Fruit fly (Drosophila melanogaster) whole organism, embryonic: ENCODE results near the gene Nph.

Experiments
- Abd-B ChIP-seq: fragments of 200-800 bp; sonication (Bioruptor generic); optimal IDR thresholded peaks from 2 replicates; lab custom pipeline; 2018; ENCODE audit warnings: missing biosample characterization, mild to moderate bottlenecking, missing genetic modification characterization, moderate library complexity
- Ada2b ChIP-seq: fragments of 200-800 bp; sonication (Bioruptor generic); IDR thresholded peaks from 2 replicates; pipeline ENCODE4 v1.3.6; 2022; ENCODE audit warnings: missing biosample characterization, missing genetic modification characterization
- BEAF-32 ChIP-seq: fragments of 200-800 bp; sonication (Bioruptor generic); optimal IDR thresholded peaks from 3 replicates; lab custom pipeline; 2017; ENCODE audit warnings: missing biosample characterization, missing genetic modification characterization, mild to moderate bottlenecking, moderate library complexity, missing genetic modification reagents
- CG11247 ChIP-seq: fragments of 200-800 bp; sonication (Bioruptor generic); IDR thresholded peaks from 2 replicates; pipeline ENCODE4 v1.3.6; 2022; ENCODE audit warnings: missing biosample characterization, missing genetic modification characterization
- CG11695 ChIP-seq: fragments of 200-800 bp; sonication (Bioruptor generic); IDR thresholded peaks from 3 replicates; pipeline ENCODE4 v1.3.6; 2022; ENCODE audit warnings: missing biosample characterization, missing genetic modification characterization
- CG11696 ChIP-seq: fragments of 200-800 bp; sonication (Bioruptor generic); IDR thresholded peaks from 2 replicates; pipeline ENCODE4 v1.3.6; 2022; ENCODE audit warnings: missing biosample characterization, missing genetic modification characterization
- CG11723 ChIP-seq: fragments of 200-800 bp; sonication (Bioruptor generic); optimal IDR thresholded peaks from 2 replicates; lab custom pipeline; 2017; ENCODE audit warnings: missing biosample characterization, mild to moderate bottlenecking, missing genetic modification characterization
- CG14710 ChIP-seq: fragments of 200-800 bp; sonication (Bioruptor generic); optimal IDR thresholded peaks from 3 replicates; lab custom pipeline; 2019; ENCODE audit warnings: missing biosample characterization, mild to moderate bottlenecking, missing genetic modification characterization, moderate library complexity
- CG18262 ChIP-seq: fragments of 200-800 bp; optimal IDR thresholded peaks from 3 replicates; lab custom pipeline; 2019; ENCODE audit warnings: missing biosample characterization, mild to moderate bottlenecking, missing genetic modification characterization, moderate library complexity
- CG18619 ChIP-seq: fragments of 200-800 bp; sonication (Bioruptor generic); optimal IDR thresholded peaks from 3 replicates; lab custom pipeline; 2017; ENCODE audit warnings: missing biosample characterization, mild to moderate bottlenecking, missing genetic modification characterization
- CG2120 ChIP-seq: fragments of 200-800 bp; sonication (Bioruptor generic); optimal IDR thresholded peaks from 3 replicates; lab custom pipeline; 2016; ENCODE audit warnings: missing biosample characterization, missing genetic modification characterization
- CG2889 ChIP-seq: fragments of 200-800 bp; sonication (Bioruptor generic); IDR thresholded peaks from 3 replicates; pipeline ENCODE4 v1.3.6; 2022; ENCODE audit warnings: missing biosample characterization, missing genetic modification characterization
- CG31224 ChIP-seq: fragments of 200-800 bp; sonication (Bioruptor generic); IDR thresholded peaks from 2 replicates; pipeline ENCODE4 v1.3.6; 2022; ENCODE audit warnings: missing biosample characterization, missing genetic modification characterization
- CG31388 ChIP-seq: fragments of 200-800 bp; sonication (Bioruptor generic); optimal IDR thresholded peaks from 2 replicates; lab custom pipeline; 2016; ENCODE audit warnings: missing biosample characterization, missing genetic modification characterization
- CG32767 ChIP-seq: fragments of 200-800 bp; sonication (Bioruptor generic); IDR thresholded peaks from 2 replicates; pipeline ENCODE4 v1.3.6; 2022; ENCODE audit warnings: missing biosample characterization, missing genetic modification characterization
- CG42726 ChIP-seq: fragments of 200-800 bp; sonication (Bioruptor generic); IDR thresholded peaks from 2 replicates; pipeline ENCODE4 v1.3.6; 2022; ENCODE audit warnings: missing biosample characterization, missing genetic modification characterization; ENCODE audit not compliant: partially characterized antibody
- CG4730 ChIP-seq: fragments of 200-800 bp; sonication (Bioruptor generic); IDR thresholded peaks from 2 replicates; pipeline ENCODE4 v1.3.6; 2022; ENCODE audit warnings: missing biosample characterization, missing genetic modification characterization
- CG6854 ChIP-seq: fragments of 200-800 bp; sonication (Bioruptor generic); optimal IDR thresholded peaks from 3 replicates; lab custom pipeline; 2017; ENCODE audit warnings: missing biosample characterization, mild to moderate bottlenecking, missing genetic modification characterization
- CG7745 ChIP-seq: fragments of 200-800 bp; sonication (Bioruptor generic); optimal IDR thresholded peaks from 2 replicates; lab custom pipeline; 2018; ENCODE audit warnings: missing biosample characterization, mild to moderate bottlenecking, missing genetic modification characterization, moderate library complexity
- CG7987 ChIP-seq: fragments of 200-800 bp; sonication (Bioruptor generic); optimal IDR thresholded peaks from 2 replicates; lab custom pipeline; 2018; ENCODE audit warnings: missing biosample characterization, mild to moderate bottlenecking, missing genetic modification characterization, moderate library complexity
- CG8290 ChIP-seq, 3 experiments: fragments of 200-800 bp; sonication (Bioruptor generic); optimal IDR thresholded peaks; 2 replicates each; lab custom pipeline; 2016 to 2019; ENCODE audit warnings: missing biosample characterization in 3 of 3, missing genetic modification characterization in 3 of 3, mild to moderate bottlenecking in 2 of 3, moderate library complexity in 1 of 3
- CG8924 ChIP-seq: fragments of 200-800 bp; optimal IDR thresholded peaks from 3 replicates; lab custom pipeline; 2019; ENCODE audit warnings: missing biosample characterization, mild to moderate bottlenecking, missing genetic modification characterization, moderate library complexity
- CG9609 ChIP-seq: fragments of 200-800 bp; sonication (Bioruptor generic); optimal IDR thresholded peaks from 3 replicates; lab custom pipeline; 2016; ENCODE audit warnings: missing biosample characterization, missing genetic modification characterization
- Chrac-16 ChIP-seq: fragments of 200-800 bp; sonication (Bioruptor generic); optimal IDR thresholded peaks from 3 replicates; lab custom pipeline; 2016; ENCODE audit warnings: missing biosample characterization, missing genetic modification characterization
- H2.0 ChIP-seq: fragments of 200-800 bp; sonication (Bioruptor generic); IDR thresholded peaks from 2 replicates; pipeline ENCODE4 v1.3.6; 2022; ENCODE audit warnings: missing biosample characterization, missing genetic modification characterization
- Hr39 ChIP-seq: fragments of >200 bp; optimal IDR thresholded peaks from 2 replicates; lab custom pipeline; 2017
- Pdp1 ChIP-seq, 2 experiments: fragments of 200-800 bp; sonication (Bioruptor generic); optimal IDR thresholded peaks; 3 replicates each; lab custom pipeline; 2016; ENCODE audit warnings: missing biosample characterization in 2 of 2, missing genetic modification characterization in 2 of 2, mild to moderate bottlenecking in 1 of 2, moderate library complexity in 1 of 2
- Ptx1 ChIP-seq: fragments of 200-800 bp; sonication (Bioruptor generic); IDR thresholded peaks from 2 replicates; pipeline ENCODE4 v1.3.6; 2022; ENCODE audit warnings: missing biosample characterization, missing genetic modification characterization
- Scr ChIP-seq: fragments of 200-800 bp; sonication (Bioruptor generic); IDR thresholded peaks from 2 replicates; pipeline ENCODE4 v1.3.6; 2022; ENCODE audit warnings: missing biosample characterization, missing genetic modification characterization; ENCODE audit not compliant: partially characterized antibody
- TFAM ChIP-seq: fragments of 200-800 bp; sonication (Bioruptor generic); optimal IDR thresholded peaks from 2 replicates; lab custom pipeline; 2017; ENCODE audit warnings: missing biosample characterization, missing genetic modification characterization, inconsistent platforms
- Taf1 ChIP-seq: fragments of 200-800 bp; sonication (Bioruptor generic); IDR thresholded peaks from 2 replicates; pipeline ENCODE4 v1.3.6; 2022; ENCODE audit warnings: missing biosample characterization, missing genetic modification characterization
- Xbp1 ChIP-seq: fragments of 200-800 bp; sonication (Bioruptor generic); optimal IDR thresholded peaks from 3 replicates; lab custom pipeline; 2016; ENCODE audit warnings: missing biosample characterization, mild to moderate bottlenecking, missing genetic modification characterization
- ac ChIP-seq: fragments of 200-800 bp; sonication (Bioruptor generic); optimal IDR thresholded peaks from 3 replicates; lab custom pipeline; 2017; ENCODE audit warnings: missing biosample characterization, mild to moderate bottlenecking, missing genetic modification characterization
- al ChIP-seq: fragments of 200-800 bp; sonication (Bioruptor generic); IDR thresholded peaks from 2 replicates; pipeline ENCODE4 v1.3.6; 2022; ENCODE audit warnings: missing biosample characterization, missing genetic modification characterization
- cg ChIP-seq: fragments of 200-800 bp; sonication (Bioruptor generic); optimal IDR thresholded peaks from 3 replicates; lab custom pipeline; 2019; ENCODE audit warnings: missing biosample characterization, mild to moderate bottlenecking, missing genetic modification characterization, moderate library complexity
- chn ChIP-seq: fragments of 200-800 bp; sonication (Bioruptor generic); optimal IDR thresholded peaks from 2 replicates; lab custom pipeline; 2016; ENCODE audit warnings: missing biosample characterization, missing genetic modification characterization
- da ChIP-seq: fragments of 200-800 bp; sonication (Bioruptor generic); optimal IDR thresholded peaks from 2 replicates; lab custom pipeline; 2016; ENCODE audit warnings: missing biosample characterization, missing genetic modification characterization
- dmrt99B ChIP-seq: fragments of 200-800 bp; sonication (Bioruptor generic); optimal IDR thresholded peaks from 2 replicates; lab custom pipeline; 2018; ENCODE audit warnings: missing biosample characterization, mild to moderate bottlenecking, missing genetic modification characterization, moderate library complexity
- dpn ChIP-seq, 2 experiments: fragments of 200-800 bp; sonication (Bioruptor generic); optimal IDR thresholded peaks; 3 replicates each; lab custom pipeline; 2016; ENCODE audit warnings: missing biosample characterization in 2 of 2, missing genetic modification characterization in 2 of 2
- grn ChIP-seq: fragments of 200-800 bp; sonication (Bioruptor generic); optimal IDR thresholded peaks from 3 replicates; lab custom pipeline; 2017; ENCODE audit warnings: missing biosample characterization, missing genetic modification characterization
- gsb ChIP-seq: fragments of 200-800 bp; sonication (Bioruptor generic); IDR thresholded peaks from 2 replicates; pipeline ENCODE4 v1.3.6; 2022; ENCODE audit warnings: missing biosample characterization, missing genetic modification characterization
- ham ChIP-seq: fragments of 200-800 bp; sonication (Bioruptor generic); IDR thresholded peaks from 2 replicates; pipeline ENCODE4 v1.3.6; 2022; ENCODE audit warnings: missing biosample characterization, missing genetic modification characterization
- hbn ChIP-seq: fragments of 200-800 bp; sonication (Bioruptor generic); IDR thresholded peaks from 2 replicates; pipeline ENCODE4 v1.3.6; 2022; ENCODE audit warnings: missing biosample characterization, missing genetic modification characterization; ENCODE audit not compliant: partially characterized antibody
- knrl ChIP-seq: fragments of 200-800 bp; sonication (Bioruptor generic); IDR thresholded peaks from 3 replicates; pipeline ENCODE4 v1.3.6; 2022; ENCODE audit warnings: missing biosample characterization, missing genetic modification characterization; ENCODE audit not compliant: partially characterized antibody
- lov ChIP-seq, 2 experiments: fragments of 200-800 bp in 1 of 2; fragments of >200 bp in 1 of 2; sonication (Bioruptor generic) in 1 of 2; IDR thresholded peaks in 1 of 2; optimal IDR thresholded peaks in 1 of 2; 2 replicates in 1 of 2; 3 replicates in 1 of 2; pipeline versions ENCODE4 v1.3.6 to Lab custom; 2017 to 2022; ENCODE audit warnings: missing biosample characterization in 1 of 2, missing genetic modification characterization in 1 of 2
- maf-S ChIP-seq: fragments of 200-800 bp; sonication (Bioruptor generic); optimal IDR thresholded peaks from 2 replicates; lab custom pipeline; 2016; ENCODE audit warnings: missing biosample characterization, missing genetic modification characterization
- ranshi ChIP-seq: fragments of 200-800 bp; sonication (Bioruptor generic); IDR thresholded peaks from 2 replicates; pipeline ENCODE4 v1.3.6; 2022; ENCODE audit warnings: missing biosample characterization, missing genetic modification characterization
- row ChIP-seq: fragments of 200-800 bp; sonication (Bioruptor generic); IDR thresholded peaks from 3 replicates; pipeline ENCODE4 v1.3.6; 2022; ENCODE audit warnings: missing biosample characterization, missing genetic modification characterization
- salm ChIP-seq: fragments of 200-800 bp; sonication (Bioruptor generic); optimal IDR thresholded peaks from 2 replicates; lab custom pipeline; 2018; ENCODE audit warnings: missing biosample characterization, mild to moderate bottlenecking, missing genetic modification characterization
- sens-2 ChIP-seq: fragments of 200-800 bp; sonication (Bioruptor generic); IDR thresholded peaks from 2 replicates; pipeline ENCODE4 v1.3.6; 2022; ENCODE audit warnings: missing biosample characterization, missing genetic modification characterization
- slp2 ChIP-seq: fragments of 200-800 bp; sonication (Bioruptor generic); optimal IDR thresholded peaks from 2 replicates; lab custom pipeline; 2016; ENCODE audit warnings: missing biosample characterization, missing genetic modification characterization

Nph gene

dm6 chr3R:30004648-30005047 is at the start of gene Nph, which contains the start of gene Nlp (continued):
- TF ChIP-seq da = no peak
- TF ChIP-seq lov (optimal IDR thresholded peaks at IDR 0.05; lab: Kevin White, UChicago) = no peak
- no peak for TF ChIP-seq lov (GFP tag; IDR thresholded peaks at IDR 0.05; lab: Robert Waterston, UW)
- TF ChIP-seq CG31388 (GFP tag; lab: Kevin White, UChicago) = no peak
- no peak for TF ChIP-seq Ada2b
- peak; percentile 90 for TF ChIP-seq Scr (GFP tag; lab: Robert Waterston, UW)
- no peak for TF ChIP-seq CG6854 (GFP tag; lab: Kevin White, UChicago)
- peak; percentile 36 to 41 for TF ChIP-seq dpn (GFP tag; optimal IDR thresholded peaks at IDR 0.05; lab: Kevin White, UChicago)
- no peak for TF ChIP-seq CG11247 (GFP tag; lab: Robert Waterston, UW)
- no peak for TF ChIP-seq H2.0 (GFP tag; lab: Robert Waterston, UW)
- TF ChIP-seq CG2889 (GFP tag; lab: Robert Waterston, UW) = no peak
- TF ChIP-seq cg (GFP tag; lab: Kevin White, UChicago) = no peak
- no peak for TF ChIP-seq salm (tag; lab: Kevin White, UChicago)
- TF ChIP-seq CG7987 (GFP tag; lab: Kevin White, UChicago) = no peak
- TF ChIP-seq maf-S = no peak
- TF ChIP-seq BEAF-32 (GFP tag; lab: Kevin White, UChicago) = peak; percentile 86
- TF ChIP-seq Ptx1 (GFP tag; lab: Robert Waterston, UW) = no peak
- TF ChIP-seq knrl (GFP tag; lab: Robert Waterston, UW) = peak; percentile 88
- TF ChIP-seq TFAM (GFP tag; lab: Kevin White, UChicago) = no peak
- peak; percentile 67 for TF ChIP-seq CG14710 (tag; lab: Kevin White, UChicago)
- TF ChIP-seq chn (GFP tag; lab: Kevin White, UChicago) = no peak
- no peak for TF ChIP-seq ac
- no peak for TF ChIP-seq CG11696 (GFP tag; lab: Robert Waterston, UW)
- peak; percentile 32 for TF ChIP-seq CG18262 (tag; lab: Kevin White, UChicago)
- TF ChIP-seq CG8290 (GFP tag; optimal IDR thresholded peaks at IDR 0.05; lab: Kevin White, UChicago) = no peak
- no peak for TF ChIP-seq CG8290 (tag; optimal IDR thresholded peaks at IDR 0.05; lab: Kevin White, UChicago)
- TF ChIP-seq ranshi (GFP tag; lab: Robert Waterston, UW) = no peak
- no peak for TF ChIP-seq CG9609
- peak; percentile 43 for TF ChIP-seq CG8924 (tag; lab: Kevin White, UChicago)
- TF ChIP-seq grn = no peak
- TF ChIP-seq hbn (GFP tag; lab: Robert Waterston, UW) = peak; percentile 88
- TF ChIP-seq CG7745 (tag; lab: Kevin White, UChicago) = no peak
- TF ChIP-seq CG31224 = no peak
- TF ChIP-seq CG18619 (GFP tag; lab: Kevin White, UChicago) = no peak
- TF ChIP-seq Taf1 (GFP tag; lab: Robert Waterston, UW) = no peak
- TF ChIP-seq CG2120 = peak; percentile 45
- no peak for TF ChIP-seq Abd-B (GFP tag; lab: Kevin White, UChicago)
- TF ChIP-seq CG42726 (GFP tag; lab: Robert Waterston, UW) = no peak
- peak; percentile 11 to 19 for TF ChIP-seq Pdp1 (GFP tag; optimal IDR thresholded peaks at IDR 0.05; lab: Kevin White, UChicago)
- peak; percentile 35 for TF ChIP-seq Xbp1 (GFP tag; lab: Kevin White, UChicago)
- no peak for TF ChIP-seq CG32767 (GFP tag; lab: Robert Waterston, UW)
- peak; percentile 6 for TF ChIP-seq Chrac-16 (GFP tag; lab: Kevin White, UChicago)
- TF ChIP-seq al (GFP tag; lab: Robert Waterston, UW) = no peak
- TF ChIP-seq ham (GFP tag; lab: Robert Waterston, UW) = no peak
- TF ChIP-seq CG4730 = no peak
- TF ChIP-seq sens-2 (GFP tag; lab: Robert Waterston, UW) = no peak
- TF ChIP-seq slp2 = no peak
- no peak for TF ChIP-seq dmrt99B (tag; lab: Kevin White, UChicago)
- no peak for TF ChIP-seq Hr39 (lab: Kevin White, UChicago)
- TF ChIP-seq CG11723 (GFP tag; lab: Kevin White, UChicago) = no peak
- peak; percentile 60 for TF ChIP-seq row (GFP tag; lab: Robert Waterston, UW)
- TF ChIP-seq CG11695 (GFP tag; lab: Robert Waterston, UW) = no peak
- no peak for TF ChIP-seq gsb (GFP tag; lab: Robert Waterston, UW)
